Worm (Caenorhabditis elegans) whole organism, young adult: Measurements from ENCODE around the gene nspa-9.

Source experiments
- T26A5.8 ChIP-seq: sonication (generic microtip); optimal IDR thresholded peaks from 2 replicates; lab custom pipeline; 2016; ENCODE audit warnings: missing genetic modification characterization, missing compliant biosample characterization
- ama-1 ChIP-seq, 3 experiments: fragments of 150-350 bp in 1 of 3; sonication (generic microtip) in 2 of 3; optimal IDR thresholded peaks; 2 replicates each; lab custom pipeline; 2014 to 2018; ENCODE audit warnings: missing biosample characterization in 2 of 3, missing genetic modification characterization in 2 of 3, missing genetic modification reagents in 2 of 3
- ceh-79 ChIP-seq: sonication (generic microtip); optimal IDR thresholded peaks from 2 replicates; lab custom pipeline; 2017; ENCODE audit warnings: mild to moderate bottlenecking, missing genetic modification characterization, missing compliant biosample characterization
- hmg-1.2 ChIP-seq: fragments of 200-800 bp; sonication (Bioruptor generic); IDR thresholded peaks from 2 replicates; pipeline ENCODE4 v1.3.6; 2022; ENCODE audit warnings: missing genetic modification reagents, missing genetic modification characterization, missing compliant biosample characterization
- lag-1 ChIP-seq: fragments of 200-800 bp; sonication (Bioruptor generic); IDR thresholded peaks from 2 replicates; pipeline ENCODE4 v1.3.6; 2022; ENCODE audit warnings: missing genetic modification reagents, missing genetic modification characterization, missing compliant biosample characterization
- madf-3 ChIP-seq: fragments of 200-800 bp; sonication (Bioruptor generic); IDR thresholded peaks from 2 replicates; pipeline ENCODE4 v1.3.6; 2022; ENCODE audit warnings: missing genetic modification reagents, missing genetic modification characterization, missing compliant biosample characterization
- madf-8 ChIP-seq: fragments of 200-800 bp; sonication (Bioruptor generic); conservative IDR thresholded peaks from 2 replicates; pipeline ENCODE4 v1.3.6; 2022; ENCODE audit warnings: missing genetic modification reagents, missing genetic modification characterization, missing compliant biosample characterization
- rec-8 ChIP-seq, 2 experiments: sonication (generic microtip); optimal IDR thresholded peaks; 2 replicates each; lab custom pipeline; 2016; ENCODE audit warnings: mild to moderate bottlenecking in 2 of 2, missing genetic modification characterization in 2 of 2, missing genetic modification reagents in 2 of 2, missing genotype in 2 of 2, missing biosample characterization in 1 of 2, missing compliant biosample characterization in 1 of 2, moderate library complexity in 1 of 2
- snpc-4 ChIP-seq, 5 experiments: fragments of 150-350 bp in 1 of 5; sonication (generic microtip) in 4 of 5; optimal IDR thresholded peaks; 2 replicates each; lab custom pipeline; 2014 to 2018; ENCODE audit warnings: missing genetic modification characterization in 5 of 5, missing biosample characterization in 3 of 5, antibody characterized with exemption in 2 of 5, mild to moderate bottlenecking in 2 of 5, missing compliant biosample characterization in 2 of 5, missing genotype in 2 of 5, moderate library complexity in 2 of 5, missing genetic modification reagents in 1 of 5
- unc-62 ChIP-seq: fragments of 150-350 bp; optimal IDR thresholded peaks from 2 replicates; lab custom pipeline; 2014; ENCODE audit warnings: missing biosample characterization, missing genetic modification reagents, missing genetic modification characterization
- zfh-2 ChIP-seq: fragments of 200-800 bp; sonication (Bioruptor generic); conservative IDR thresholded peaks from 2 replicates; pipeline ENCODE4 v1.3.6; 2022; ENCODE audit warnings: missing genetic modification reagents, missing genetic modification characterization, missing compliant biosample characterization

- TF ChIP-seq lag-1 (GFP tag; lab: Robert Waterston, UW) (no peak), ama-1 (optimal IDR thresholded peaks at IDR 0.05; lab: Kevin White, UChicago) (no peak), ama-1 (GFP tag; optimal IDR thresholded peaks at IDR 0.05; lab: Kevin White, UChicago) (no peak), hmg-1.2 (GFP tag; lab: Robert Waterston, UW) (no peak), unc-62 (GFP tag; lab: Kevin White, UChicago) (no peak), rec-8 (tag; optimal IDR thresholded peaks at IDR 0.05; lab: Kevin White, UChicago) (no peak), snpc-4 (GFP tag; optimal IDR thresholded peaks at IDR 0.05; lab: Kevin White, UChicago) (no peak), snpc-4 (tag; optimal IDR thresholded peaks at IDR 0.05; lab: Kevin White, UChicago) (no peak), ceh-79 (tag; lab: Kevin White, UChicago) (no peak), zfh-2 (GFP tag; lab: Robert Waterston, UW) (peak; percentile 90), T26A5.8 (no peak), madf-3 (no peak), madf-8 (GFP tag; lab: Robert Waterston, UW) (no peak)
Observed at ce11 chrX:11711437-11712080, 27.3 kb upstream of the nspa-9 start.
